Fruit fly (Drosophila melanogaster) whole organism, prepupa: ENCODE results near the gene CG18170.
A peak's percentile ranks its signal among the peaks of the same experiment; 100 is the strongest.

Source experiments
- Blimp-1 ChIP-seq: fragments of 200-800 bp; sonication (Bioruptor generic); optimal IDR thresholded peaks from 3 replicates; lab custom pipeline; 2017; ENCODE audit warnings: missing biosample characterization, missing genetic modification characterization, mild to moderate bottlenecking, moderate library complexity, missing genetic modification reagents
- CG10631 ChIP-seq: fragments of 200-800 bp; sonication (Bioruptor generic); optimal IDR thresholded peaks from 2 replicates; lab custom pipeline; 2016; ENCODE audit warnings: missing biosample characterization, missing genetic modification characterization
- CG10669 ChIP-seq: fragments of 200-800 bp; sonication (Bioruptor generic); optimal IDR thresholded peaks from 3 replicates; lab custom pipeline; 2018; ENCODE audit warnings: missing biosample characterization, mild to moderate bottlenecking, missing genetic modification characterization, moderate library complexity
- CG11902 ChIP-seq: fragments of 200-800 bp; sonication (Bioruptor generic); optimal IDR thresholded peaks from 3 replicates; lab custom pipeline; 2016; ENCODE audit warnings: missing biosample characterization, missing genetic modification characterization
- CG15336 ChIP-seq: fragments of 200-800 bp; sonication (Bioruptor generic); IDR thresholded peaks from 2 replicates; pipeline ENCODE4 v1.3.6; 2022; ENCODE audit warnings: missing biosample characterization, missing genetic modification characterization
- CG1621 ChIP-seq: fragments of 200-800 bp; sonication (Bioruptor generic); optimal IDR thresholded peaks from 3 replicates; lab custom pipeline; 2018; ENCODE audit warnings: missing biosample characterization, mild to moderate bottlenecking, missing genetic modification characterization
- CG16779 ChIP-seq: fragments of 200-800 bp; sonication (Bioruptor generic); optimal IDR thresholded peaks from 3 replicates; lab custom pipeline; 2017; ENCODE audit warnings: missing biosample characterization, mild to moderate bottlenecking, missing genetic modification characterization
- CG3032 ChIP-seq: fragments of 200-800 bp; optimal IDR thresholded peaks from 2 replicates; lab custom pipeline; 2019; ENCODE audit warnings: missing biosample characterization, mild to moderate bottlenecking, missing genetic modification characterization, moderate library complexity
- CG31627 ChIP-seq: fragments of 200-800 bp; sonication (Bioruptor generic); optimal IDR thresholded peaks from 3 replicates; lab custom pipeline; 2016; ENCODE audit warnings: missing biosample characterization, missing genetic modification characterization
- CG32006 ChIP-seq: fragments of 200-800 bp; sonication (Bioruptor generic); optimal IDR thresholded peaks from 3 replicates; lab custom pipeline; 2017; ENCODE audit warnings: missing biosample characterization, mild to moderate bottlenecking, missing genetic modification characterization
- CG3919 ChIP-seq: fragments of 200-800 bp; sonication (Bioruptor generic); optimal IDR thresholded peaks from 3 replicates; lab custom pipeline; 2016; ENCODE audit warnings: missing biosample characterization, missing genetic modification characterization
- CG6163 ChIP-seq: fragments of 200-800 bp; sonication (Bioruptor generic); IDR thresholded peaks from 3 replicates; pipeline ENCODE4 v1.3.6; 2022; ENCODE audit warnings: missing biosample characterization, missing genetic modification characterization
- CG6792 ChIP-seq: fragments of 200-800 bp; sonication (Bioruptor generic); optimal IDR thresholded peaks from 3 replicates; lab custom pipeline; 2016; ENCODE audit warnings: missing biosample characterization, missing genetic modification characterization
- CG7368 ChIP-seq: fragments of 200-800 bp; sonication (Bioruptor generic); optimal IDR thresholded peaks from 3 replicates; lab custom pipeline; 2016; ENCODE audit warnings: missing biosample characterization, missing genetic modification characterization
- CG8319 ChIP-seq: fragments of 200-800 bp; sonication (Bioruptor generic); optimal IDR thresholded peaks from 3 replicates; lab custom pipeline; 2016; ENCODE audit warnings: missing biosample characterization, missing genetic modification characterization
- CG8632 ChIP-seq: fragments of 200-800 bp; sonication (Bioruptor generic); optimal IDR thresholded peaks from 3 replicates; lab custom pipeline; 2016; ENCODE audit warnings: missing biosample characterization, missing genetic modification characterization
- CG9139 ChIP-seq: fragments of 200-800 bp; sonication (Bioruptor generic); optimal IDR thresholded peaks from 3 replicates; lab custom pipeline; 2017; ENCODE audit warnings: missing biosample characterization, mild to moderate bottlenecking, missing genetic modification characterization
- Eip75B ChIP-seq: fragments of 200-800 bp; sonication (Bioruptor generic); optimal IDR thresholded peaks from 3 replicates; lab custom pipeline; 2016; ENCODE audit warnings: missing biosample characterization, missing genetic modification characterization
- Eip78C ChIP-seq: fragments of 200-800 bp; sonication (Bioruptor generic); peaks from one replicate; lab custom pipeline; 2016; ENCODE audit warnings: missing biosample characterization, missing genetic modification characterization
- Eip93F ChIP-seq: fragments of 200-800 bp; sonication (Bioruptor generic); optimal IDR thresholded peaks from 2 replicates; lab custom pipeline; 2016; ENCODE audit warnings: missing biosample characterization, mild to moderate bottlenecking, missing genetic modification characterization
- Ets21C ChIP-seq: fragments of 200-800 bp; sonication (Bioruptor generic); optimal IDR thresholded peaks from 3 replicates; lab custom pipeline; 2016; ENCODE audit warnings: missing biosample characterization, missing genetic modification characterization
- Ets96B ChIP-seq: fragments of 200-800 bp; optimal IDR thresholded peaks from 2 replicates; lab custom pipeline; 2019; ENCODE audit warnings: missing biosample characterization, mild to moderate bottlenecking, missing genetic modification characterization, moderate library complexity
- Hr38 ChIP-seq: sonication (Bioruptor generic); optimal IDR thresholded peaks from 2 replicates; lab custom pipeline; 2016; ENCODE audit warnings: missing biosample characterization, missing genetic modification characterization
- Hr39 ChIP-seq: fragments of 200-800 bp; sonication (Bioruptor generic); optimal IDR thresholded peaks from 2 replicates; lab custom pipeline; 2016; ENCODE audit warnings: missing biosample characterization, missing genetic modification characterization
- Hr4 ChIP-seq: fragments of 200-800 bp; sonication (Bioruptor generic); optimal IDR thresholded peaks from 3 replicates; lab custom pipeline; 2016; ENCODE audit warnings: missing biosample characterization, missing genetic modification characterization
- Lpt ChIP-seq: fragments of 200-800 bp; sonication (Bioruptor generic); optimal IDR thresholded peaks from 3 replicates; lab custom pipeline; 2016; ENCODE audit warnings: missing biosample characterization, missing genetic modification characterization
- OdsH ChIP-seq: fragments of 200-800 bp; sonication (Bioruptor generic); optimal IDR thresholded peaks from 3 replicates; lab custom pipeline; 2016; ENCODE audit warnings: missing biosample characterization, missing genetic modification characterization
- Smox ChIP-seq: fragments of 200-800 bp; sonication (Bioruptor generic); optimal IDR thresholded peaks from 3 replicates; lab custom pipeline; 2016; ENCODE audit warnings: missing biosample characterization, missing genetic modification characterization
- Sox102F ChIP-seq: fragments of 200-800 bp; sonication (Bioruptor generic); optimal IDR thresholded peaks from 2 replicates; lab custom pipeline; 2016; ENCODE audit warnings: missing biosample characterization, mild to moderate bottlenecking, missing genetic modification characterization
- Sox14 ChIP-seq: fragments of 200-800 bp; sonication (Bioruptor generic); optimal IDR thresholded peaks from 3 replicates; lab custom pipeline; 2016; ENCODE audit warnings: missing biosample characterization, missing genetic modification characterization
- Sox15 ChIP-seq: fragments of 200-800 bp; sonication (Bioruptor generic); optimal IDR thresholded peaks from 3 replicates; lab custom pipeline; 2016; ENCODE audit warnings: missing biosample characterization, missing genetic modification characterization
- achi ChIP-seq: fragments of 200-800 bp; sonication (Bioruptor generic); optimal IDR thresholded peaks from 3 replicates; lab custom pipeline; 2016; ENCODE audit warnings: missing biosample characterization, missing genetic modification characterization
- acj6 ChIP-seq: fragments of 200-800 bp; sonication (Bioruptor generic); optimal IDR thresholded peaks from 3 replicates; lab custom pipeline; 2016; ENCODE audit warnings: missing biosample characterization, missing genetic modification characterization
- cyc ChIP-seq: fragments of 200-800 bp; sonication (Bioruptor generic); optimal IDR thresholded peaks from 3 replicates; lab custom pipeline; 2016; ENCODE audit warnings: missing biosample characterization, missing genetic modification characterization
- dsx ChIP-seq: fragments of 200-800 bp; optimal IDR thresholded peaks from 3 replicates; lab custom pipeline; 2019; ENCODE audit warnings: missing biosample characterization, mild to moderate bottlenecking, missing genetic modification characterization, moderate library complexity; ENCODE audit not compliant: poor library complexity, severe bottlenecking
- esn ChIP-seq: fragments of 200-800 bp; sonication (Bioruptor generic); optimal IDR thresholded peaks from 2 replicates; lab custom pipeline; 2016; ENCODE audit warnings: missing biosample characterization, mild to moderate bottlenecking, missing genetic modification characterization, moderate library complexity
- fd59A ChIP-seq: fragments of 200-800 bp; sonication (Bioruptor generic); optimal IDR thresholded peaks from 2 replicates; lab custom pipeline; 2017; ENCODE audit warnings: missing biosample characterization, mild to moderate bottlenecking, missing genetic modification characterization, missing genetic modification reagents
- fd85E ChIP-seq: fragments of 200-800 bp; sonication (Bioruptor generic); optimal IDR thresholded peaks from 3 replicates; lab custom pipeline; 2016; ENCODE audit warnings: missing biosample characterization, missing genetic modification characterization
- fkh ChIP-seq: fragments of 200-800 bp; sonication (Bioruptor generic); optimal IDR thresholded peaks from 3 replicates; lab custom pipeline; 2017; ENCODE audit warnings: missing biosample characterization, mild to moderate bottlenecking, missing genetic modification characterization, moderate library complexity
- lz ChIP-seq: fragments of 200-800 bp; sonication (Bioruptor generic); optimal IDR thresholded peaks from 3 replicates; lab custom pipeline; 2016; ENCODE audit warnings: missing biosample characterization, missing genetic modification characterization
- spab ChIP-seq: fragments of 200-800 bp; sonication (Bioruptor generic); optimal IDR thresholded peaks from 2 replicates; lab custom pipeline; 2017; ENCODE audit warnings: missing biosample characterization, mild to moderate bottlenecking, missing genetic modification characterization, missing genetic modification reagents
- ss ChIP-seq, 2 experiments: fragments of 200-800 bp; sonication (Bioruptor generic); optimal IDR thresholded peaks; 2 replicates in 1 of 2; 3 replicates in 1 of 2; lab custom pipeline; 2017 to 2018; ENCODE audit warnings: mild to moderate bottlenecking in 2 of 2, missing biosample characterization in 2 of 2, missing genetic modification characterization in 2 of 2, moderate library complexity in 1 of 2
- svp ChIP-seq: fragments of 200-800 bp; sonication (Bioruptor generic); peaks from one replicate; lab custom pipeline; 2016; ENCODE audit warnings: missing biosample characterization, missing genetic modification characterization
- topi ChIP-seq: fragments of 200-800 bp; sonication (Bioruptor generic); optimal IDR thresholded peaks from 3 replicates; lab custom pipeline; 2016; ENCODE audit warnings: missing biosample characterization, missing genetic modification characterization

The CG18170 gene

dm6 chr3L:1579169-1579853 lies 23.4 kb upstream of the CG18170 start (continued):
- peak; percentile 4 for TF ChIP-seq cyc
- TF ChIP-seq topi (GFP tag; lab: Kevin White, UChicago) = no peak
- TF ChIP-seq CG10631 (GFP tag; lab: Kevin White, UChicago) = peak; percentile 26
- peak; percentile 40 for TF ChIP-seq CG7368
- peak; percentile 43 for TF ChIP-seq Ets96B (tag; lab: Kevin White, UChicago)
- TF ChIP-seq ss (GFP tag; optimal IDR thresholded peaks at IDR 0.05; lab: Kevin White, UChicago) = no peak
- TF ChIP-seq fkh (GFP tag; lab: Kevin White, UChicago) = peak; percentile 98
- no peak for TF ChIP-seq fd85E (GFP tag; lab: Kevin White, UChicago)
- peak; percentile 15 for TF ChIP-seq CG31627 (GFP tag; lab: Kevin White, UChicago)
- peak; percentile 12 for TF ChIP-seq CG1621
- peak; percentile 56 for TF ChIP-seq Eip75B (GFP tag; lab: Kevin White, UChicago)
- TF ChIP-seq CG16779 (tag; lab: Kevin White, UChicago) = no peak
- no peak for TF ChIP-seq Sox15 (GFP tag; lab: Kevin White, UChicago)
- TF ChIP-seq Lpt = no peak
- TF ChIP-seq Hr38 (GFP tag; lab: Kevin White, UChicago) = no peak
- peak; percentile 36; the same call in 1 of the 2 replicates for TF ChIP-seq CG15336 (GFP tag; lab: Robert Waterston, UW)
- TF ChIP-seq CG3032 (tag; lab: Kevin White, UChicago) = peak; percentile 12
- peak; percentile 29 for TF ChIP-seq acj6 (GFP tag; lab: Kevin White, UChicago)
- TF ChIP-seq CG8319 = no peak
- no peak for TF ChIP-seq CG9139 (GFP tag; lab: Kevin White, UChicago)
- TF ChIP-seq Sox14 (GFP tag; lab: Kevin White, UChicago) = peak; percentile 55
- no peak for TF ChIP-seq fd59A (GFP tag; lab: Kevin White, UChicago)
- peak; percentile 64 for TF ChIP-seq Eip78C
- peak; percentile 18 for TF ChIP-seq Hr39 (GFP tag; lab: Kevin White, UChicago)
- TF ChIP-seq CG6792 (GFP tag; lab: Kevin White, UChicago) = peak; percentile 23
- TF ChIP-seq Ets21C (GFP tag; lab: Kevin White, UChicago) = no peak
- peak; percentile 53 for TF ChIP-seq Hr4 (GFP tag; lab: Kevin White, UChicago)
- TF ChIP-seq Eip93F (GFP tag; lab: Kevin White, UChicago) = no peak
- TF ChIP-seq CG11902 = no peak
- no peak for TF ChIP-seq Blimp-1 (GFP tag; lab: Kevin White, UChicago)
- TF ChIP-seq Sox102F (GFP tag; lab: Kevin White, UChicago) = peak; percentile 37
- TF ChIP-seq lz (GFP tag; lab: Kevin White, UChicago) = peak; percentile 37

- TF ChIP-seq CG3919 (GFP tag; lab: Kevin White, UChicago) = no peak
- no peak for TF ChIP-seq OdsH (GFP tag; lab: Kevin White, UChicago)
- no peak for TF ChIP-seq Ets21C (GFP tag; lab: Kevin White, UChicago)
- no peak for TF ChIP-seq Blimp-1 (GFP tag; lab: Kevin White, UChicago)
- no peak for TF ChIP-seq achi (GFP tag; lab: Kevin White, UChicago)
- TF ChIP-seq CG32006 (GFP tag; lab: Kevin White, UChicago) = no peak
Observed at dm6 chr3L:1580194-1580593, 22.6 kb upstream of the CG18170 start.

dm6 chr3L:1580821-1581220 lies 21.9 kb upstream of the CG18170 start:
- TF ChIP-seq esn (GFP tag; lab: Kevin White, UChicago) (no peak), CG6163 (no peak), Eip75B (GFP tag; lab: Kevin White, UChicago) (no peak), Blimp-1 (GFP tag; lab: Kevin White, UChicago) (no peak), CG10669 (GFP tag; lab: Kevin White, UChicago) (no peak), Eip78C (no peak), achi (GFP tag; lab: Kevin White, UChicago) (no peak), dsx (GFP tag; lab: Kevin White, UChicago) (no peak), svp (GFP tag; lab: Kevin White, UChicago) (no peak), topi (GFP tag; lab: Kevin White, UChicago) (no peak), Smox (no peak), CG8632 (no peak), spab (GFP tag; lab: Kevin White, UChicago) (no peak)
